Worm (Caenorhabditis elegans): ENCODE results near the gene F46C3.7.

- TF ChIP-seq aly-1 (tag; optimal IDR thresholded peaks at IDR 0.05), result no peak
- TF ChIP-seq pes-1 (GFP tag; IDR thresholded peaks at IDR 0.05), result no peak
- TF ChIP-seq B0310.2 (tag; optimal IDR thresholded peaks at IDR 0.05), result no peak
- TF ChIP-seq scrt-1 (GFP tag; IDR thresholded peaks at IDR 0.05), result no peak
- TF ChIP-seq ceh-13 (GFP tag; optimal IDR thresholded peaks at IDR 0.05), result no peak
- no peak for TF ChIP-seq ama-1 (optimal IDR thresholded peaks at IDR 0.05)
- TF ChIP-seq hnd-1 (tag; optimal IDR thresholded peaks at IDR 0.05), result no peak
- no peak for TF ChIP-seq flt-1 (GFP tag; IDR thresholded peaks at IDR 0.05)
- TF ChIP-seq F13C5.2 (tag; optimal IDR thresholded peaks at IDR 0.05), result no peak
These were observed 26.8 kb downstream of the F46C3.7 start for ce11 chrX:11466444-11467319.
